Fruit fly (Drosophila melanogaster): ENCODE measurements around the gene CG13005.

The CG13005 gene

dm6 chrX:16815168-16815567, 11.7 kb downstream of the CG13005 start (continued):
- TF ChIP-seq pan (optimal IDR thresholded peaks at IDR 0.05) (no peak), pan (GFP tag; optimal IDR thresholded peaks at IDR 0.05 in 1 of 2, IDR thresholded peaks at IDR 0.05 in 1 of 2) (peak in 1 of 2 experiments; percentile 49), Ada2b (GFP tag; IDR thresholded peaks at IDR 0.05) (0 out of 2 replicates have a peak, but pooled peaks have one; percentile 32), tgo (GFP tag; IDR thresholded peaks at IDR 0.05) (peak; percentile 31; the same call in 1 of the 3 replicates), Eip74EF (GFP tag; optimal IDR thresholded peaks at IDR 0.05) (peak in 1 of 2 experiments; percentile 26), CG5953 (GFP tag; IDR thresholded peaks at IDR 0.05) (no peak), CG32767 (GFP tag; IDR thresholded peaks at IDR 0.05) (peak; percentile 26; the same call in 1 of the 2 replicates), CG4730 (GFP tag; IDR thresholded peaks at IDR 0.05) (no peak), zfh1 (GFP tag; IDR thresholded peaks at IDR 0.05) (0 out of 3 replicates have a peak, but pooled peaks have one; percentile 13), repo (GFP tag; optimal IDR thresholded peaks at IDR 0.05) (no peak), CG4424 (GFP tag; optimal IDR thresholded peaks at IDR 0.05) (peak; percentile 12), danr (GFP tag; IDR thresholded peaks at IDR 0.05) (0 out of 2 replicates have a peak, but pooled peaks have one; percentile 25), CG7839 (tag; optimal IDR thresholded peaks at IDR 0.05) (peak; percentile 39), lmd (GFP tag; IDR thresholded peaks at IDR 0.05) (0 out of 2 replicates have a peak, but pooled peaks have one; percentile 11), ssp (GFP tag; IDR thresholded peaks at IDR 0.05) (0 out of 2 replicates have a peak, but pooled peaks have one; percentile 14), CG15269 (tag; optimal IDR thresholded peaks at IDR 0.05) (peak; percentile 9), Spps (tag; optimal IDR thresholded peaks at IDR 0.05) (no peak), dmrt11E (tag; optimal IDR thresholded peaks at IDR 0.05) (no peak), CG13296 (GFP tag; optimal IDR thresholded peaks at IDR 0.05) (no peak), Awh (GFP tag; IDR thresholded peaks at IDR 0.05) (no peak), gsb-n (tag; optimal IDR thresholded peaks at IDR 0.05) (no peak), otp (GFP tag; IDR thresholded peaks at IDR 0.05) (no peak), vvl (GFP tag; IDR thresholded peaks at IDR 0.05) (0 out of 2 replicates have a peak, but pooled peaks have one; percentile 48), jigr1 (GFP tag; IDR thresholded peaks at IDR 0.05) (no peak), CG6272 (GFP tag; IDR thresholded peaks at IDR 0.05) (no peak), Blimp-1 (GFP tag; optimal IDR thresholded peaks at IDR 0.05) (peak; percentile 21), ind (GFP tag; optimal IDR thresholded peaks at IDR 0.05) (peak; percentile 23), Rfx (GFP tag; IDR thresholded peaks at IDR 0.05) (0 out of 2 replicates have a peak, but pooled peaks have one; percentile 9), hth (optimal IDR thresholded peaks at IDR 0.05) (no peak), sens (GFP tag) (peak; percentile 57), Oli (tag; optimal IDR thresholded peaks at IDR 0.05) (peak; percentile 20), Rx (GFP tag; IDR thresholded peaks at IDR 0.05) (peak; percentile 28; the same call in 1 of the 2 replicates), CG2712 (tag; optimal IDR thresholded peaks at IDR 0.05) (peak; percentile 13), Pdp1 (GFP tag; optimal IDR thresholded peaks at IDR 0.05) (peak in 1 of 2 experiments; percentile 8), dysf (GFP tag; IDR thresholded peaks at IDR 0.05) (peak; percentile 52; the same call in 2 of the 3 replicates), fd96Cb (tag; optimal IDR thresholded peaks at IDR 0.05) (peak; percentile 23), CG10366 (GFP tag; IDR thresholded peaks at IDR 0.05) (peak; percentile 37; the same call in 1 of the 2 replicates), hkb (optimal IDR thresholded peaks at IDR 0.05) (no peak), hkb (GFP tag; IDR thresholded peaks at IDR 0.05) (0 out of 2 replicates have a peak, but pooled peaks have one; percentile 36), CG13287 (GFP tag; IDR thresholded peaks at IDR 0.05; ENCODE audit: partially characterized antibody) (no peak), CG10979 (tag; optimal IDR thresholded peaks at IDR 0.05) (peak; percentile 22), CG6689 (GFP tag; IDR thresholded peaks at IDR 0.05) (0 out of 2 replicates have a peak, but pooled peaks have one; percentile 41), Sox100B (GFP tag; optimal IDR thresholded peaks at IDR 0.05) (peak; percentile 59), eve (GFP tag; optimal IDR thresholded peaks at IDR 0.05) (peak in 1 of 2 experiments; percentile 18), Xrp1 (GFP tag; IDR thresholded peaks at IDR 0.05) (peak; percentile 9; the same call in 1 of the 2 replicates)

Measured in whole organism, embryonic.